Fruit fly (Drosophila melanogaster) whole organism, larva: Measurements from ENCODE around the gene CG16959.

Experiments
- noc ChIP-seq: fragments of 200-800 bp; sonication (Bioruptor generic); optimal IDR thresholded peaks from 3 replicates; lab custom pipeline; 2019; ENCODE audit warnings: missing biosample characterization, mild to moderate bottlenecking, missing genetic modification characterization, moderate library complexity

Gene CG16959

dm6 chr3L:15108524-15108923 lies 16.6 kb downstream of the CG16959 start:
- TF ChIP-seq noc (tag; lab: Kevin White, UChicago), result no peak

dm6 chr3L:15107776-15108379 lies 17.2 kb downstream of the CG16959 start:
- TF ChIP-seq noc (tag; lab: Kevin White, UChicago), result peak; percentile 13

- no peak for TF ChIP-seq noc (tag; lab: Kevin White, UChicago)
These were observed 17.9 kb downstream of the CG16959 start for dm6 chr3L:15107158-15107775.

dm6 chr3L:15105566-15106207 lies 19.4 kb downstream of the CG16959 start, which contains the start of gene CG45071:
Gene CG45071, plus strand, starts transcription at chr3L:15105882.
- TF ChIP-seq noc (tag; lab: Kevin White, UChicago), result no peak

dm6 chr3L:15104849-15105555 lies 20.1 kb downstream of the CG16959 start:
- peak; percentile 29 for TF ChIP-seq noc (tag; lab: Kevin White, UChicago)

- no peak for TF ChIP-seq noc (tag; lab: Kevin White, UChicago)
These were observed 20.9 kb downstream of the CG16959 start for dm6 chr3L:15103988-15104848.

dm6 chr3L:15102669-15103309 lies 22.3 kb downstream of the CG16959 start:
- no peak for TF ChIP-seq noc (tag; lab: Kevin White, UChicago)

dm6 chr3L:15101639-15102413 lies 23.3 kb downstream of the CG16959 start:
- no peak for TF ChIP-seq noc (tag; lab: Kevin White, UChicago)

dm6 chr3L:15100983-15101382 lies 24.1 kb downstream of the CG16959 start:
- no peak for TF ChIP-seq noc (tag; lab: Kevin White, UChicago)

- TF ChIP-seq noc (tag; lab: Kevin White, UChicago), result no peak
These were observed 25.6 kb downstream of the CG16959 start for dm6 chr3L:15099541-15099940.

- TF ChIP-seq noc (tag; lab: Kevin White, UChicago), result peak; percentile 69
These were observed 26.2 kb downstream of the CG16959 start for dm6 chr3L:15098659-15099512.

dm6 chr3L:15097878-15098520 lies 27.1 kb downstream of the CG16959 start, which contains the start of gene Ctps:
Gene Ctps, plus strand, starts transcription at chr3L:15097914.
- no peak for TF ChIP-seq noc (tag; lab: Kevin White, UChicago)
